Worm (Caenorhabditis elegans) whole organism, L1 larva: ENCODE data around the gene iff-2.

Experiments used
- F16B12.6 ChIP-seq: fragments of 150-350 bp; optimal IDR thresholded peaks from 2 replicates; lab custom pipeline; 2014; ENCODE audit warnings: missing biosample characterization, missing genetic modification characterization
- aha-1 ChIP-seq: fragments of 150-350 bp; optimal IDR thresholded peaks from 2 replicates; lab custom pipeline; 2014; ENCODE audit warnings: missing biosample characterization, missing genetic modification characterization
- ama-1 ChIP-seq: fragments of 150-350 bp; optimal IDR thresholded peaks from 2 replicates; lab custom pipeline; 2014
- blmp-1 ChIP-seq: fragments of 150-350 bp; optimal IDR thresholded peaks from 2 replicates; lab custom pipeline; 2014; ENCODE audit warnings: missing biosample characterization, missing genetic modification characterization
- ceh-63 ChIP-seq: fragments of 200-800 bp; sonication (Bioruptor generic); optimal IDR thresholded peaks from 2 replicates; lab custom pipeline; 2018; ENCODE audit warnings: mild to moderate bottlenecking, missing genetic modification characterization, missing compliant biosample characterization
- ceh-82 ChIP-seq, 3 experiments: fragments of 150-350 bp in 1 of 3; sonication (generic microtip) in 2 of 3; optimal IDR thresholded peaks; 2 replicates each; lab custom pipeline; 2014 to 2017; ENCODE audit warnings: missing biosample characterization in 3 of 3, missing genetic modification characterization in 3 of 3
- ceh-88 ChIP-seq: fragments of 200-800 bp; sonication (Bioruptor generic); IDR thresholded peaks from 2 replicates; pipeline ENCODE4 v1.3.6; 2022; ENCODE audit warnings: missing genetic modification characterization, missing compliant biosample characterization
- ceh-90 ChIP-seq: sonication (generic microtip); optimal IDR thresholded peaks from 2 replicates; lab custom pipeline; 2016; ENCODE audit warnings: missing genetic modification characterization, missing compliant biosample characterization
- ces-1 ChIP-seq: fragments of 150-350 bp; optimal IDR thresholded peaks from 2 replicates; lab custom pipeline; 2014; ENCODE audit warnings: missing biosample characterization, missing genetic modification reagents, missing genetic modification characterization
- dpl-1 ChIP-seq, 3 experiments: fragments of 150-350 bp in 2 of 3; sonication (generic microtip) in 1 of 3; optimal IDR thresholded peaks; 2 replicates each; lab custom pipeline; 2014 to 2017; ENCODE audit warnings: missing biosample characterization in 3 of 3, missing genetic modification characterization in 3 of 3, missing genetic modification reagents in 3 of 3
- dsc-1 ChIP-seq: sonication (generic microtip); optimal IDR thresholded peaks from 2 replicates; lab custom pipeline; 2016; ENCODE audit warnings: mild to moderate bottlenecking, missing genetic modification characterization, missing compliant biosample characterization
- efl-1 ChIP-seq, 4 experiments: fragments of 150-350 bp; optimal IDR thresholded peaks in 3 of 4; peaks in 1 of 4; 1 replicate in 1 of 4; 2 replicates in 3 of 4; lab custom pipeline; 2014; ENCODE audit warnings: missing biosample characterization in 2 of 4, missing genetic modification characterization in 2 of 4, missing genetic modification reagents in 2 of 4
- egl-27 ChIP-seq, 2 experiments: fragments of 150-350 bp in 1 of 2; sonication (generic microtip); optimal IDR thresholded peaks; 3 replicates each; lab custom pipeline; 2017 to 2018; ENCODE audit warnings: missing biosample characterization in 2 of 2, missing genetic modification characterization in 2 of 2, missing genetic modification reagents in 2 of 2
- elt-2 ChIP-seq: sonication (generic microtip); optimal IDR thresholded peaks from 2 replicates; lab custom pipeline; 2016; ENCODE audit warnings: missing genetic modification characterization, mild to moderate bottlenecking, inconsistent platforms, missing compliant biosample characterization, missing genetic modification reagents
- fkh-10 ChIP-seq: sonication (generic microtip); optimal IDR thresholded peaks from 2 replicates; lab custom pipeline; 2017; ENCODE audit warnings: missing biosample characterization, missing genetic modification reagents, missing genetic modification characterization
- fkh-8 ChIP-seq: sonication (generic microtip); optimal IDR thresholded peaks from 2 replicates; lab custom pipeline; 2016; ENCODE audit warnings: mild to moderate bottlenecking, missing genetic modification characterization, missing compliant biosample characterization
- hlh-4 ChIP-seq: sonication (generic microtip); optimal IDR thresholded peaks from 2 replicates; lab custom pipeline; 2016; ENCODE audit warnings: mild to moderate bottlenecking, missing genetic modification characterization, missing compliant biosample characterization
- irx-1 ChIP-seq: sonication (generic microtip); optimal IDR thresholded peaks from 2 replicates; lab custom pipeline; 2016; ENCODE audit warnings: missing genetic modification characterization, missing compliant biosample characterization
- isw-1 ChIP-seq: fragments of 200-800 bp; sonication (Bioruptor generic); IDR thresholded peaks from 2 replicates; pipeline ENCODE4 v1.3.6; 2022; ENCODE audit warnings: missing genetic modification characterization, missing compliant biosample characterization
- jun-1 ChIP-seq: fragments of 150-350 bp; optimal IDR thresholded peaks from 2 replicates; lab custom pipeline; 2014; ENCODE audit warnings: missing biosample characterization, missing genetic modification reagents, missing genetic modification characterization
- lin-14 ChIP-seq: fragments of 200-800 bp; sonication (Bioruptor generic); optimal IDR thresholded peaks from 2 replicates; lab custom pipeline; 2018; ENCODE audit warnings: mild to moderate bottlenecking, missing genetic modification characterization, moderate library complexity, missing compliant biosample characterization
- lin-35 ChIP-seq, 2 experiments: fragments of 150-350 bp; optimal IDR thresholded peaks; 2 replicates each; lab custom pipeline; 2014; ENCODE audit warnings: missing biosample characterization in 2 of 2, missing genetic modification characterization in 2 of 2, missing genetic modification reagents in 2 of 2
- lin-39 ChIP-seq: fragments of 150-350 bp; optimal IDR thresholded peaks from 2 replicates; lab custom pipeline; 2014; ENCODE audit warnings: missing biosample characterization, missing genetic modification reagents, missing genetic modification characterization
- lir-3 ChIP-seq: sonication (generic microtip); optimal IDR thresholded peaks from 2 replicates; lab custom pipeline; 2016; ENCODE audit warnings: mild to moderate bottlenecking, missing genetic modification characterization, moderate library complexity, missing compliant biosample characterization; ENCODE audit not compliant: poor library complexity
- mab-9 ChIP-seq: fragments of 200-800 bp; sonication (Bioruptor generic); IDR thresholded peaks from 2 replicates; pipeline ENCODE4 v1.3.6; 2022; ENCODE audit warnings: missing genetic modification reagents, missing genetic modification characterization, missing compliant biosample characterization
- mdl-1 ChIP-seq, 2 experiments: fragments of 150-350 bp; optimal IDR thresholded peaks; 2 replicates each; lab custom pipeline; 2014 to 2017; ENCODE audit warnings: missing biosample characterization in 2 of 2, missing genetic modification characterization in 2 of 2, inconsistent platforms in 1 of 2
- mep-1 ChIP-seq: fragments of 150-350 bp; optimal IDR thresholded peaks from 2 replicates; lab custom pipeline; 2014; ENCODE audit warnings: missing biosample characterization, missing genetic modification characterization
- nhr-20 ChIP-seq: sonication (generic microtip); optimal IDR thresholded peaks from 2 replicates; lab custom pipeline; 2016; ENCODE audit warnings: mild to moderate bottlenecking, missing genetic modification characterization, missing compliant biosample characterization
- nhr-28 ChIP-seq: fragments of 150-350 bp; optimal IDR thresholded peaks from 2 replicates; lab custom pipeline; 2014; ENCODE audit warnings: missing biosample characterization, missing genetic modification characterization
- nhr-84 ChIP-seq: sonication (generic microtip); optimal IDR thresholded peaks from 2 replicates; lab custom pipeline; 2017; ENCODE audit warnings: missing biosample characterization, missing genetic modification characterization
- nhr-85 ChIP-seq: sonication (generic microtip); peaks from one replicate; lab custom pipeline; 2016; ENCODE audit warnings: missing genetic modification characterization, inconsistent platforms, missing compliant biosample characterization
- nhr-90 ChIP-seq: sonication (generic microtip); optimal IDR thresholded peaks from 2 replicates; lab custom pipeline; 2016; ENCODE audit warnings: mild to moderate bottlenecking, missing genetic modification characterization, missing compliant biosample characterization; ENCODE audit not compliant: poor library complexity
- pag-3 ChIP-seq: sonication (generic microtip); optimal IDR thresholded peaks from 2 replicates; lab custom pipeline; 2017; ENCODE audit warnings: missing genetic modification characterization, mild to moderate bottlenecking, missing compliant biosample characterization, antibody characterized with exemption, borderline replicate concordance; ENCODE audit not compliant: insufficient read depth
- pax-3 ChIP-seq: fragments of 200-800 bp; sonication (Bioruptor generic); optimal IDR thresholded peaks from 2 replicates; lab custom pipeline; 2018; ENCODE audit warnings: mild to moderate bottlenecking, missing genetic modification characterization, moderate library complexity, missing compliant biosample characterization
- skn-1 ChIP-seq: fragments of 150-350 bp; optimal IDR thresholded peaks from 2 replicates; lab custom pipeline; 2014; ENCODE audit warnings: missing biosample characterization, missing genetic modification characterization
- swsn-7 ChIP-seq: sonication (generic microtip); optimal IDR thresholded peaks from 2 replicates; lab custom pipeline; 2016; ENCODE audit warnings: missing genetic modification characterization, missing compliant biosample characterization
- tlp-1 ChIP-seq: fragments of 150-350 bp; optimal IDR thresholded peaks from 2 replicates; lab custom pipeline; 2014; ENCODE audit warnings: missing biosample characterization, missing genetic modification characterization
- unc-30 ChIP-seq: sonication (generic microtip); optimal IDR thresholded peaks from 2 replicates; lab custom pipeline; 2017; ENCODE audit warnings: missing biosample characterization, missing genetic modification characterization
- unc-86 ChIP-seq: sonication (generic microtip); optimal IDR thresholded peaks from 2 replicates; lab custom pipeline; 2016; ENCODE audit warnings: missing genetic modification characterization, missing compliant biosample characterization
- ztf-4 ChIP-seq: fragments of 150-350 bp; optimal IDR thresholded peaks from 2 replicates; lab custom pipeline; 2014; ENCODE audit warnings: missing biosample characterization, missing genetic modification characterization

The iff-2 gene

DNA sequence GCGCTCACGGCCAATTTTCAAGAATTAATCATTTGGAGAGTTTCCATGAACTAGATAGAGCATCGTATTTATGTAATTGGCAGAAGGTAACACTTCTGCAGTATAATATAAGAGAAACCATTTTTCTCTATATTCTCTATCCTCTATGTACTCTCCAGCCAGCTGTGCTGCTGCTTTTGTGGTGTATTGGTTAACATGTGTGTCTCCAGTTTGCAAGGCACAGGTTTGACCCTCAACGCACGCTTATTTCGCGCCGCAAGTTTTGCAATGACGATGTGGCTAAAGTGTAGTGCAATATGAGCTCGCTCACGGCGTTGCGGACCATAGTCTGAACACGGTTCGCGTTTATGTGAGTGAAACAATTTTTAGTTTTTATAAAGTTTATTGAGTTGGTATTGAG, 14.2 kb downstream of the iff-2 start (continued):
- TF ChIP-seq nhr-90 (tag; lab: Kevin White, UChicago), result peak; percentile 44
- peak; percentile 66 for TF ChIP-seq mep-1 (tag; lab: Kevin White, UChicago)
- peak; percentile 21 to 78 for TF ChIP-seq lin-35 (GFP tag; optimal IDR thresholded peaks at IDR 0.05; lab: Kevin White, UChicago)
- TF ChIP-seq nhr-20 (tag; lab: Kevin White, UChicago), result peak; percentile 68
- no peak for TF ChIP-seq irx-1
- peak; percentile 48 for TF ChIP-seq lir-3 (tag; lab: Kevin White, UChicago)
- TF ChIP-seq skn-1 (tag; lab: Kevin White, UChicago), result peak; percentile 65
- peak in 2 of 3 experiments; percentile 25 to 44 for TF ChIP-seq dpl-1 (GFP tag; optimal IDR thresholded peaks at IDR 0.05; lab: Kevin White, UChicago)
- no peak for TF ChIP-seq lin-14 (GFP tag; lab: Kevin White, UChicago)

DNA sequence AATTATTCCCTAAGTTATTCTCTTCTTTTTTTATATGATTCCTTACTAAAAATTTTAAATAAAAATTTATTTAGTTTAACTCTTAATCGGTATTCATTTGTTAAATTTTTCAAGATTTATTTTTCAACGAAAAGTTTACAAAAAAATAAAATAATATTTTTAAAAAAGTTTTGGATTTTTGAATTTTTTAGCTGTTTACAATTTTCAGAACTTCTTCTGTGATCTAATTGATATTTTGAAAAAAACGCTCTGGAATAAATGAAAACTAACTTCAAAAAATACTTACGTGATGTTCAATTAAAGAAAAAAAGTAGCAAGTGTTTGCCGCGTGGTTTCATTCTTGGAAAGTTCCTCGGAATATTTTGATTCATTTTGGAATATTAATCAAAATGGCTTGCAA, 15.9 kb downstream of the iff-2 start, which contains the start of gene decr-1.2:
Gene decr-1.2, plus strand, starts transcription at position 301 of the 400 bp plus-strand sequence.
- TF ChIP-seq ama-1 (lab: Kevin White, UChicago), result no peak
- TF ChIP-seq hlh-4 (tag; lab: Kevin White, UChicago), result no peak
- TF ChIP-seq swsn-7, result no peak
- no peak for TF ChIP-seq tlp-1 (tag; lab: Kevin White, UChicago)
- no peak for TF ChIP-seq pax-3 (tag; lab: Kevin White, UChicago)
- TF ChIP-seq efl-1 (optimal IDR thresholded peaks at IDR 0.05; lab: Kevin White, UChicago), result no peak
- TF ChIP-seq efl-1 (GFP tag; optimal IDR thresholded peaks at IDR 0.05 in 1 of 2; lab: Kevin White, UChicago), result no peak
- no peak for TF ChIP-seq mdl-1 (tag; optimal IDR thresholded peaks at IDR 0.05; lab: Kevin White, UChicago)
- TF ChIP-seq elt-2 (tag; lab: Kevin White, UChicago), result no peak
- TF ChIP-seq lin-35 (GFP tag; optimal IDR thresholded peaks at IDR 0.05; lab: Kevin White, UChicago), result no peak
- no peak for TF ChIP-seq fkh-8
- TF ChIP-seq lin-39 (tag; lab: Kevin White, UChicago), result no peak
- no peak for TF ChIP-seq ceh-82 (tag; optimal IDR thresholded peaks at IDR 0.05; lab: Kevin White, UChicago)
- no peak for TF ChIP-seq dpl-1 (GFP tag; optimal IDR thresholded peaks at IDR 0.05; lab: Kevin White, UChicago)
- TF ChIP-seq pag-3, result no peak
- no peak for TF ChIP-seq ztf-4 (tag; lab: Kevin White, UChicago)

DNA sequence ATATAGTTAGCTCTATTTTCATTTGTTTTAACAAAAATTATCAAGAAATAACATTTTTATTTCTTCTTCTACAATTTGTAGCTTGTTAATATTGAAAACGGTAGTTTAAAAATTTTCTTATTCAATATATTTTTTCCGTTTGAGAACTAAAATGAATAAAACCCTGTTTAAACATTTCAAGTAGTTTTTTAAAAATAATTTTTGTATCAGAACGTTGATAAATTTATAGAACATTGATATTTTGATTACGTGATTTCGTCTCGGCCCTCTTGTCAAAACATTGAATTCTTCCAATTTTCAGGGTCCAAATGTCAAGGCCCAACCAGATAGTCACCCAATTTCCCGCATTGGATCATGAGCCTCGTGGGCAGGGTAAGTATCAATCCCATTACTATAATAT, 20.8 kb downstream of the iff-2 start, which contains the start of gene pqn-73:
Gene pqn-73, plus strand, starts transcription at position 301 of the 400 bp plus-strand sequence.
- TF ChIP-seq lin-39 (tag; lab: Kevin White, UChicago), result no peak
- TF ChIP-seq ceh-88 (GFP tag; lab: Robert Waterston, UW), result no peak
- TF ChIP-seq ces-1 (GFP tag; lab: Kevin White, UChicago), result no peak
- no peak for TF ChIP-seq nhr-84 (tag; lab: Kevin White, UChicago)
- no peak for TF ChIP-seq nhr-28 (tag; lab: Kevin White, UChicago)
- no peak for TF ChIP-seq nhr-90 (tag; lab: Kevin White, UChicago)
- no peak for TF ChIP-seq isw-1 (GFP tag; lab: Robert Waterston, UW)
- no peak for TF ChIP-seq mab-9
- no peak for TF ChIP-seq swsn-7
- TF ChIP-seq unc-86 (tag; lab: Kevin White, UChicago), result no peak
- TF ChIP-seq fkh-10 (GFP tag; lab: Kevin White, UChicago), result no peak
- no peak for TF ChIP-seq mep-1 (tag; lab: Kevin White, UChicago)
- TF ChIP-seq irx-1, result no peak
- TF ChIP-seq aha-1 (tag; lab: Kevin White, UChicago), result no peak
- no peak for TF ChIP-seq pag-3
- TF ChIP-seq nhr-85, result no peak
- TF ChIP-seq dsc-1 (tag; lab: Kevin White, UChicago), result no peak
- TF ChIP-seq, all 84 proteins: peak for 0

DNA sequence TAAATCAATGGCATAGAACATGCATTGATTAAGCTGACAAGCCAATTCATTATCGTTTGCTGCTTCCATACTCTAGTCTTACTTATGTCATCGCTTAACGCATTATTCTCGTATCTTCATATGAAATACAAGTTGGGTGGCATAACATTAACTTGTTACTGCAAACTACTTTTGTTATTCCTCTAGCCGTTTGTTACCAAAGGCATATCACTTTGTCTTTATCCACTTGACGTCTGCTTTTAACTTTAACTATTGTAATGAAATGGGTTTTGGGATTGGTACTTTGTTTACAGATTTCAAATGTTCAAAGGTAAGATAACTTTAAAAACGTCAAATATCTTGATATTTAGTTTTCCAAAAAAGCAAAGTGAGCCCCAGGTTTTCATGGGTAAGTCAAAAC, 25.1 kb downstream of the iff-2 start, which contains the start of gene W01C9.2:
Gene W01C9.2, plus strand, starts transcription at position 301 of the 400 bp plus-strand sequence.
- TF ChIP-seq ceh-88 (GFP tag; lab: Robert Waterston, UW) (no peak), efl-1 (optimal IDR thresholded peaks at IDR 0.05; lab: Kevin White, UChicago) (no peak), efl-1 (GFP tag; optimal IDR thresholded peaks at IDR 0.05 in 1 of 2; lab: Kevin White, UChicago) (no peak), nhr-84 (tag; lab: Kevin White, UChicago) (no peak), fkh-10 (GFP tag; lab: Kevin White, UChicago) (no peak), unc-30 (tag; lab: Kevin White, UChicago) (no peak), lin-14 (GFP tag; lab: Kevin White, UChicago) (no peak), jun-1 (tag; lab: Kevin White, UChicago) (no peak), nhr-28 (tag; lab: Kevin White, UChicago) (no peak), F16B12.6 (tag; lab: Kevin White, UChicago) (no peak), ceh-90 (tag; lab: Kevin White, UChicago) (no peak), lir-3 (tag; lab: Kevin White, UChicago) (no peak), egl-27 (tag; optimal IDR thresholded peaks at IDR 0.05; lab: Kevin White, UChicago) (no peak), blmp-1 (no peak), ceh-63 (GFP tag; lab: Kevin White, UChicago) (no peak)
- TF ChIP-seq, all 84 proteins: peak for 0
